Worm (Caenorhabditis elegans): ENCODE data around the gene F20B6.6.
"Not testable (repeated sequence)": the region's sequence is repeated elsewhere in the genome, so short reads cannot be mapped to it uniquely, and the experiment has no call there.

Gene F20B6.6

ce11 chrX:4202114-4202513 lies at the start of gene F20B6.6:
F20B6.6 (minus strand) TSS chrX:4202214.
- TF ChIP-seq pha-4, eor-1, hmg-11 (tag; optimal IDR thresholded peaks at IDR 0.05): not testable (repeated sequence)

- TF ChIP-seq snpc-4 (tag; optimal IDR thresholded peaks at IDR 0.05) (no peak), skn-1 (tag; optimal IDR thresholded peaks at IDR 0.05) (no peak), ceh-82 (tag; optimal IDR thresholded peaks at IDR 0.05) (no peak), ceh-16 (tag; optimal IDR thresholded peaks at IDR 0.05) (no peak), egl-27 (tag; optimal IDR thresholded peaks at IDR 0.05) (no peak), lin-39 (tag; optimal IDR thresholded peaks at IDR 0.05) (no peak), aly-2 (tag; optimal IDR thresholded peaks at IDR 0.05) (no peak), elt-2 (tag; optimal IDR thresholded peaks at IDR 0.05) (no peak), zag-1 (tag; optimal IDR thresholded peaks at IDR 0.05) (no peak), unc-39 (tag; optimal IDR thresholded peaks at IDR 0.05) (no peak), nhr-11 (tag; optimal IDR thresholded peaks at IDR 0.05) (no peak), fkh-2 (tag; optimal IDR thresholded peaks at IDR 0.05) (no peak), mml-1 (tag; optimal IDR thresholded peaks at IDR 0.05) (no peak), daf-12 (tag; optimal IDR thresholded peaks at IDR 0.05) (no peak), pha-4 (tag; optimal IDR thresholded peaks at IDR 0.05) (no peak), nfya-1 (tag; optimal IDR thresholded peaks at IDR 0.05; ENCODE audit: insufficient read depth) (no peak), nhr-25 (tag; optimal IDR thresholded peaks at IDR 0.05) (no peak)
Measured at ce11 chrX:4248949-4249348, 46.9 kb upstream of the F20B6.6 start, which contains the start of gene hlh-13. hlh-13 (plus strand) TSS chrX:4249249.

- peak; percentile 48 for TF ChIP-seq pqm-1 (tag; optimal IDR thresholded peaks at IDR 0.05)
- TF ChIP-seq lsy-12 (tag; optimal IDR thresholded peaks at IDR 0.05) = no peak
- peak; percentile 57 for TF ChIP-seq elt-2 (tag; optimal IDR thresholded peaks at IDR 0.05)
- no peak for TF ChIP-seq zag-1 (tag; optimal IDR thresholded peaks at IDR 0.05)
- peak; percentile 90 for TF ChIP-seq pha-4 (tag; optimal IDR thresholded peaks at IDR 0.05)
- TF ChIP-seq ceh-82 (tag; optimal IDR thresholded peaks at IDR 0.05) = no peak
Measured at ce11 chrX:4248417-4248816, 46.4 kb upstream of the F20B6.6 start.

- TF ChIP-seq ZK546.5 (tag; optimal IDR thresholded peaks at IDR 0.05) = no peak
- TF ChIP-seq nhr-11 (tag; optimal IDR thresholded peaks at IDR 0.05) = no peak
- no peak for TF ChIP-seq jun-1 (tag; optimal IDR thresholded peaks at IDR 0.05)
- no peak for TF ChIP-seq daf-12 (tag; optimal IDR thresholded peaks at IDR 0.05)
- no peak for TF ChIP-seq egl-27 (tag; optimal IDR thresholded peaks at IDR 0.05)
- no peak for TF ChIP-seq mml-1 (tag; optimal IDR thresholded peaks at IDR 0.05)
- no peak for TF ChIP-seq nhr-25 (tag; optimal IDR thresholded peaks at IDR 0.05)
- peak; percentile 83 for TF ChIP-seq elt-2 (tag; optimal IDR thresholded peaks at IDR 0.05)
- TF ChIP-seq ztf-4 (tag; optimal IDR thresholded peaks at IDR 0.05) = no peak
- no peak for TF ChIP-seq nhr-12 (tag; optimal IDR thresholded peaks at IDR 0.05)
- no peak for TF ChIP-seq R02D3.7 (tag; optimal IDR thresholded peaks at IDR 0.05)
- peak; percentile 81 for TF ChIP-seq ama-1 (optimal IDR thresholded peaks at IDR 0.05)
- TF ChIP-seq ceh-16 (tag; optimal IDR thresholded peaks at IDR 0.05) = no peak
Measured at ce11 chrX:4246867-4247591, 45.0 kb upstream of the F20B6.6 start, which contains the start of gene F48D6.4. F48D6.4 (minus strand) TSS chrX:4247212.

- no peak for TF ChIP-seq snpc-4 (tag; optimal IDR thresholded peaks at IDR 0.05)
- TF ChIP-seq nhr-11 (tag; optimal IDR thresholded peaks at IDR 0.05) = no peak
- no peak for TF ChIP-seq ztf-11 (tag; optimal IDR thresholded peaks at IDR 0.05)
- no peak for TF ChIP-seq unc-39 (tag; optimal IDR thresholded peaks at IDR 0.05)
- TF ChIP-seq mdl-1 (tag; optimal IDR thresholded peaks at IDR 0.05) = no peak
- TF ChIP-seq nfya-1 (tag; optimal IDR thresholded peaks at IDR 0.05; ENCODE audit: insufficient read depth) = peak; percentile 38
- peak; percentile 68 for TF ChIP-seq nhr-43 (tag; optimal IDR thresholded peaks at IDR 0.05; ENCODE audit: poor library complexity, severe bottlenecking)
- no peak for TF ChIP-seq ceh-9 (tag; optimal IDR thresholded peaks at IDR 0.05)
- peak; percentile 17 for TF ChIP-seq pha-4 (tag; optimal IDR thresholded peaks at IDR 0.05)
- peak; percentile 71 for TF ChIP-seq pqm-1 (tag; optimal IDR thresholded peaks at IDR 0.05)
- no peak for TF ChIP-seq ZK546.5 (tag; optimal IDR thresholded peaks at IDR 0.05)
- TF ChIP-seq nhr-23 (tag; optimal IDR thresholded peaks at IDR 0.05) = no peak
- no peak for TF ChIP-seq nhr-76 (tag; optimal IDR thresholded peaks at IDR 0.05)
- TF ChIP-seq nhr-77 (tag; optimal IDR thresholded peaks at IDR 0.05) = no peak
- TF ChIP-seq daf-12 (tag; optimal IDR thresholded peaks at IDR 0.05) = no peak
- TF ChIP-seq sea-2 (GFP tag; optimal IDR thresholded peaks at IDR 0.05) = no peak
- no peak for TF ChIP-seq lin-15B (tag; optimal IDR thresholded peaks at IDR 0.05)
- TF ChIP-seq mml-1 (tag; optimal IDR thresholded peaks at IDR 0.05) = no peak
- no peak for TF ChIP-seq fkh-2 (tag; optimal IDR thresholded peaks at IDR 0.05)
- no peak for TF ChIP-seq eor-1 (tag; optimal IDR thresholded peaks at IDR 0.05)
- no peak for TF ChIP-seq elt-1 (tag; optimal IDR thresholded peaks at IDR 0.05)
- peak; percentile 53 for TF ChIP-seq elt-2 (tag; optimal IDR thresholded peaks at IDR 0.05)
- TF ChIP-seq aly-2 (tag; optimal IDR thresholded peaks at IDR 0.05) = no peak
- no peak for TF ChIP-seq lin-39 (tag; optimal IDR thresholded peaks at IDR 0.05)
- no peak for TF ChIP-seq fkh-10 (GFP tag; optimal IDR thresholded peaks at IDR 0.05)
- TF ChIP-seq tbx-2 (tag; optimal IDR thresholded peaks at IDR 0.05) = no peak
- TF ChIP-seq elt-3 (tag; optimal IDR thresholded peaks at IDR 0.05) = no peak
- no peak for TF ChIP-seq fos-1 (tag; optimal IDR thresholded peaks at IDR 0.05)
- no peak for TF ChIP-seq ceh-82 (tag; optimal IDR thresholded peaks at IDR 0.05)
- TF ChIP-seq zag-1 (tag; optimal IDR thresholded peaks at IDR 0.05) = no peak
- TF ChIP-seq ama-1 (optimal IDR thresholded peaks at IDR 0.05) = peak; percentile 95
Measured at ce11 chrX:4246237-4246697, 44.3 kb upstream of the F20B6.6 start.
